Fruit fly (Drosophila melanogaster): ENCODE data around the gene Ogg1.

Gene Ogg1

DNA sequence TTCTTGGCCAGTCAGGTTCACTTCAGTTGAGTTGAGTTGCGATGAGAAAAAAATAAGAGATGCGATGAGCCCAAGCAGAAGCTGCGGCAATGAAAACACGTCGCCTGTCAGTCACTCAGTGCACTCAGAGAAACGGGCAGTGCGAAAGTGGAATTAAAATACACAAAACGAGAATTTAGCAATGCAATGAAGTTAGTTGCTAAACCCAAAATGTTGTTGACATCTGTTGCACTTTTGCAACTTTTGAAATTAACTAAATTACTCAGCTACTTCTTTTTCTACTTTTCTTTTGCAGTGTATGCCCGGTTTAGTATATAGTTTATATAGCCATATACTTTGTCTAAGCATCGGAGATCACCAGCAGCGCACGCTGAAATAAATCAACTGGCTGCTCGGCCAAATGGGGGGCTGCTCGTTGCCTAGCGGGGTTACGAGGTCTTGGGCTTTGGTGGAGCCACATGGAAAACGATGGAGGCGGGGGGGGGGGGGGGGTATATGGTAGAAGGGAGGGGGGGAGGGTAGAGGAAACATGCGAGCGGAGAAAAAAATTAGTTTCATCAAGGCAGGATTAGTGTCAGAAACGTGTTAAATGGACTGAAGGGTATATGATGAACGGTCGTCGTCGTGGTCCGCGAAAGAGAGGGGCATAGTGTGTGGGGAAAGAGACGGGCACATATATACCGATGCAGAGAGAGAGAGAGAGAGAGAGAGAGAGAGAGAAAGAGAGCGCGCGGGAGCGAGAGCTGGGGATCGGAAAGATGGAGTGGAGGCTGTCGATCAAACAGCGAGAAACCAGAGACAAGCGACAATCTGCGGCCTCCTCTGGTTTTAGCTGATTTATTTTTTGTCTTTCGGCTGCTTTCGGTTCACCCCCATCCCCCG lies 33.3 kb upstream of the Ogg1 start (continued):
- TF ChIP-seq Dll (GFP tag; IDR thresholded peaks at IDR 0.05; ENCODE audit: partially characterized antibody) (no peak), CG13624 (GFP tag; optimal IDR thresholded peaks at IDR 0.05) (peak; percentile 36), CG9437 (GFP tag; optimal IDR thresholded peaks at IDR 0.05) (peak; percentile 48), CG34422 (GFP tag; IDR thresholded peaks at IDR 0.05) (peak; percentile 46; the same call in 1 of the 3 replicates), CG9876 (GFP tag; optimal IDR thresholded peaks at IDR 0.05) (peak; percentile 50), CG14860 (GFP tag; IDR thresholded peaks at IDR 0.05; ENCODE audit: partially characterized antibody) (no peak), CG3847 (GFP tag; IDR thresholded peaks at IDR 0.05) (peak; percentile 44), jing (GFP tag; optimal IDR thresholded peaks at IDR 0.05) (peak; percentile 62), Ets65A (GFP tag) (peak; percentile 97), sc (optimal IDR thresholded peaks at IDR 0.05) (no peak), sc (GFP tag; optimal IDR thresholded peaks at IDR 0.05) (peak; percentile 67), HLH3B (GFP tag; IDR thresholded peaks at IDR 0.05) (peak; percentile 77), CG14667 (GFP tag; IDR thresholded peaks at IDR 0.05) (peak; percentile 66), Med (GFP tag) (peak; percentile 94), z (GFP tag; IDR thresholded peaks at IDR 0.05) (no peak), BtbVII (GFP tag; optimal IDR thresholded peaks at IDR 0.05) (no peak), Hr51 (GFP tag; optimal IDR thresholded peaks at IDR 0.05) (peak; percentile 48 to 52), luna (GFP tag; optimal IDR thresholded peaks at IDR 0.05) (no peak), CG5953 (GFP tag; IDR thresholded peaks at IDR 0.05) (peak; percentile 16; the same call in 1 of the 2 replicates), CG7271 (tag; optimal IDR thresholded peaks at IDR 0.05) (peak; percentile 61), Rfx (GFP tag; IDR thresholded peaks at IDR 0.05) (peak; percentile 62), CG17568 (GFP tag; optimal IDR thresholded peaks at IDR 0.05) (peak; percentile 23), fd3F (GFP tag; optimal IDR thresholded peaks at IDR 0.05) (peak; percentile 3), hb (GFP tag; IDR thresholded peaks at IDR 0.05; ENCODE audit: partially characterized antibody) (no peak), CG5245 (GFP tag; optimal IDR thresholded peaks at IDR 0.05) (peak; percentile 79), CG13424 (tag; optimal IDR thresholded peaks at IDR 0.05) (peak; percentile 81), ind (GFP tag; optimal IDR thresholded peaks at IDR 0.05) (peak; percentile 55), CG1233 (GFP tag; optimal IDR thresholded peaks at IDR 0.05) (peak; percentile 71), maf-S (GFP tag; optimal IDR thresholded peaks at IDR 0.05) (peak; percentile 66), bcd (GFP tag; optimal IDR thresholded peaks at IDR 0.05) (peak; percentile 65), gce (GFP tag; IDR thresholded peaks at IDR 0.05) (peak; percentile 60; the same call in 1 of the 3 replicates), corto (GFP tag; optimal IDR thresholded peaks at IDR 0.05) (no peak), D19B (GFP tag; optimal IDR thresholded peaks at IDR 0.05) (no peak), dimm (GFP tag; IDR thresholded peaks at IDR 0.05) (no peak; the same call in 1 of the 2 replicates), p53 (GFP tag; optimal IDR thresholded peaks at IDR 0.05) (peak; percentile 50), CG17385 (GFP tag; optimal IDR thresholded peaks at IDR 0.05) (peak; percentile 54), CG2120 (GFP tag; optimal IDR thresholded peaks at IDR 0.05) (no peak), HmgZ (tag; optimal IDR thresholded peaks at IDR 0.05) (no peak), h (optimal IDR thresholded peaks at IDR 0.05) (no peak), dan (GFP tag; IDR thresholded peaks at IDR 0.05) (peak; percentile 77), CG12391 (tag; optimal IDR thresholded peaks at IDR 0.05) (peak; percentile 80), Mad (GFP tag; optimal IDR thresholded peaks at IDR 0.05) (peak; percentile 44), sd (tag; optimal IDR thresholded peaks at IDR 0.05) (no peak), CG18011 (GFP tag; optimal IDR thresholded peaks at IDR 0.05) (no peak), CG8089 (GFP tag; optimal IDR thresholded peaks at IDR 0.05) (peak; percentile 72), Drgx (GFP tag; IDR thresholded peaks at IDR 0.05) (peak; percentile 19; the same call in 1 of the 2 replicates), trem (tag; optimal IDR thresholded peaks at IDR 0.05) (peak; percentile 71), stc (GFP tag; IDR thresholded peaks at IDR 0.05) (peak; percentile 39; the same call in 1 of the 2 replicates), phol (tag; optimal IDR thresholded peaks at IDR 0.05) (peak; percentile 84)
